Worm (Caenorhabditis elegans) whole organism, L1 larva: ENCODE results near the gene let-716.

Experiments used
- isw-1 ChIP-seq: fragments of 200-800 bp; sonication (Bioruptor generic); IDR thresholded peaks from 2 replicates; pipeline ENCODE4 v1.3.6; 2022; ENCODE audit warnings: missing genetic modification characterization, missing compliant biosample characterization
- lsy-2 ChIP-seq, 2 experiments: fragments of 150-350 bp; optimal IDR thresholded peaks; 2 replicates each; lab custom pipeline; 2014; ENCODE audit warnings: missing biosample characterization in 2 of 2, missing genetic modification characterization in 2 of 2
- mef-2 ChIP-seq: fragments of 150-350 bp; optimal IDR thresholded peaks from 2 replicates; lab custom pipeline; 2014; ENCODE audit warnings: missing biosample characterization, missing genetic modification characterization
- nhr-19 ChIP-seq: fragments of 200-800 bp; sonication (Bioruptor generic); conservative IDR thresholded peaks from 2 replicates; pipeline ENCODE4 v1.3.6; 2022; ENCODE audit warnings: missing genetic modification characterization, missing compliant biosample characterization
- zag-1 ChIP-seq: fragments of 150-350 bp; optimal IDR thresholded peaks from 2 replicates; lab custom pipeline; 2014; ENCODE audit warnings: missing biosample characterization, missing genetic modification characterization
- ztf-11 ChIP-seq, 2 experiments: sonication (generic microtip); optimal IDR thresholded peaks; 2 replicates each; lab custom pipeline; 2016 to 2017; ENCODE audit warnings: missing genetic modification characterization in 2 of 2, missing biosample characterization in 1 of 2, missing compliant biosample characterization in 1 of 2

- no peak for TF ChIP-seq ztf-11 (tag; optimal IDR thresholded peaks at IDR 0.05; lab: Kevin White, UChicago)
- TF ChIP-seq mef-2: no peak
- peak; percentile 83 for TF ChIP-seq isw-1
- TF ChIP-seq nhr-19 (GFP tag; lab: Robert Waterston, UW): peak; percentile 84
- peak; percentile 98 to 99 for TF ChIP-seq lsy-2 (tag; optimal IDR thresholded peaks at IDR 0.05; lab: Kevin White, UChicago)
- no peak for TF ChIP-seq zag-1 (tag; lab: Kevin White, UChicago)
Observed at ce11 chrIII:6374947-6375415, 8.4 kb upstream of the let-716 start, which contains the start of the genes rps-13 and nfx-1.
